Worm (Caenorhabditis elegans) whole organism, L3 larva: ENCODE measurements around the gene msp-142.
A peak's percentile ranks its signal among the peaks of the same experiment; 100 is the strongest.

Experiments used
- ceh-9 ChIP-seq: sonication (generic microtip); optimal IDR thresholded peaks from 2 replicates; lab custom pipeline; 2018; ENCODE audit warnings: missing biosample characterization, missing genetic modification characterization
- fkh-10 ChIP-seq: sonication (generic microtip); optimal IDR thresholded peaks from 2 replicates; lab custom pipeline; 2017; ENCODE audit warnings: missing biosample characterization, missing genetic modification reagents, missing genetic modification characterization
- fos-1 ChIP-seq: fragments of 150-350 bp; optimal IDR thresholded peaks from 2 replicates; lab custom pipeline; 2014; ENCODE audit warnings: missing biosample characterization, missing genetic modification characterization
- lin-39 ChIP-seq: fragments of 150-350 bp; optimal IDR thresholded peaks from 2 replicates; lab custom pipeline; 2018; ENCODE audit warnings: missing biosample characterization, missing genetic modification reagents, missing genetic modification characterization
- mdl-1 ChIP-seq: fragments of 150-350 bp; optimal IDR thresholded peaks from 2 replicates; lab custom pipeline; 2014; ENCODE audit warnings: missing biosample characterization, missing genetic modification characterization
- nhr-77 ChIP-seq: fragments of 150-350 bp; optimal IDR thresholded peaks from 2 replicates; lab custom pipeline; 2014; ENCODE audit warnings: missing biosample characterization, missing genetic modification characterization
- pha-4 ChIP-seq: fragments of 150-350 bp; optimal IDR thresholded peaks from 2 replicates; lab custom pipeline; 2014; ENCODE audit warnings: missing biosample characterization, missing genetic modification reagents, missing genetic modification characterization
- pqm-1 ChIP-seq: fragments of 150-350 bp; optimal IDR thresholded peaks from 2 replicates; lab custom pipeline; 2017; ENCODE audit warnings: missing biosample characterization, missing genetic modification characterization, inconsistent platforms
- sea-2 ChIP-seq: fragments of 150-350 bp; sonication (generic microtip); optimal IDR thresholded peaks from 4 replicates; lab custom pipeline; 2014; ENCODE audit warnings: missing biosample characterization, missing genetic modification reagents, missing genetic modification characterization
- tbx-2 ChIP-seq: sonication (generic microtip); optimal IDR thresholded peaks from 2 replicates; lab custom pipeline; 2016; ENCODE audit warnings: mild to moderate bottlenecking, missing genetic modification characterization, missing compliant biosample characterization
- zag-1 ChIP-seq: fragments of 150-350 bp; optimal IDR thresholded peaks from 2 replicates; lab custom pipeline; 2014; ENCODE audit warnings: missing biosample characterization, missing genetic modification characterization
- ztf-11 ChIP-seq: fragments of 150-350 bp; optimal IDR thresholded peaks from 2 replicates; lab custom pipeline; 2014; ENCODE audit warnings: missing biosample characterization, missing genetic modification characterization

DNA sequence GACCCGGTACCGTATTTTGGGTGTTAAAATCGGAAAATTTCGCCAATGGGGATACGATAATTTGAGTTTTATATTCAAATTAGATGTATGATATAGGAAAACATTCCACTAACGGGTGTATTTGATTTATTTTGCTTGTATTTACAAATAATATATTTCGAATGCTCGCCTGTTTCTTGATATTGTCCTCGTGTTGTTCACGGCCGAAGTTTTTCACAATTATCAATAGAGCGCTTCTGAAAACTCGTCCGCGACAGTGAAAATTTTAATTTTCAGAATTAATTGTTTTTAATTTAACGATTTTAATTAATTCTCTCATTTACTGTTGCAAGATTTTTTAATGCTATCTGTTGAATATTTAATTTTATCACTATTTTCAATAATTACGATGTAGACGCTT is 21.9 kb downstream of the msp-142 start:
- peak; percentile 39 for TF ChIP-seq pqm-1 (tag; lab: Kevin White, UChicago)
- TF ChIP-seq fos-1: no peak
- no peak for TF ChIP-seq mdl-1 (tag; lab: Kevin White, UChicago)
- TF ChIP-seq tbx-2 (tag; lab: Kevin White, UChicago): no peak
- TF ChIP-seq zag-1: no peak
- no peak for TF ChIP-seq pha-4 (tag; lab: Kevin White, UChicago)
- no peak for TF ChIP-seq lin-39 (tag; lab: Kevin White, UChicago)
- TF ChIP-seq sea-2: no peak
- TF ChIP-seq ztf-11 (tag; lab: Kevin White, UChicago): no peak
- TF ChIP-seq nhr-77: no peak
- TF ChIP-seq ceh-9 (tag; lab: Kevin White, UChicago): no peak
- TF ChIP-seq fkh-10: no peak
